Worm (Caenorhabditis elegans) whole organism, midembryonic: ENCODE results near the gene sru-28.
A peak's percentile ranks its signal among the peaks of the same experiment; 100 is the strongest.

Experiments used
- T22C8.4 ChIP-seq: fragments of 200-800 bp; sonication (Bioruptor generic); IDR thresholded peaks from 2 replicates; pipeline ENCODE4 v1.3.6; 2022; ENCODE audit warnings: missing genetic modification characterization, missing compliant biosample characterization
- cog-1 ChIP-seq: sonication (generic microtip); optimal IDR thresholded peaks from 2 replicates; lab custom pipeline; 2016; ENCODE audit warnings: missing genetic modification characterization, missing compliant biosample characterization
- flt-1 ChIP-seq: fragments of 200-800 bp; sonication (Bioruptor generic); IDR thresholded peaks from 2 replicates; pipeline ENCODE4 v1.3.6; 2022; ENCODE audit warnings: missing genetic modification characterization, missing compliant biosample characterization
- klf-2 ChIP-seq: fragments of 200-800 bp; sonication (Bioruptor generic); conservative IDR thresholded peaks from 2 replicates; pipeline ENCODE4 v1.3.6; 2022; ENCODE audit warnings: missing genetic modification reagents, missing genetic modification characterization, missing compliant biosample characterization
- med-1 ChIP-seq: sonication (generic microtip); optimal IDR thresholded peaks from 2 replicates; lab custom pipeline; 2017; ENCODE audit warnings: missing genetic modification characterization, mild to moderate bottlenecking, missing compliant biosample characterization, antibody characterized with exemption, missing genetic modification reagents; ENCODE audit not compliant: insufficient read depth
- ref-1 ChIP-seq: fragments of 200-800 bp; sonication (Bioruptor generic); conservative IDR thresholded peaks from 2 replicates; pipeline ENCODE4 v1.3.6; 2022; ENCODE audit warnings: missing genetic modification reagents, missing genetic modification characterization, missing compliant biosample characterization
- tab-1 ChIP-seq: fragments of 200-800 bp; sonication (Bioruptor generic); IDR thresholded peaks from 2 replicates; pipeline ENCODE4 v1.3.6; 2022; ENCODE audit warnings: missing genetic modification characterization, missing compliant biosample characterization
- ztf-23 ChIP-seq: fragments of 200-800 bp; sonication (Bioruptor generic); IDR thresholded peaks from 2 replicates; pipeline ENCODE4 v1.3.6; 2022; ENCODE audit warnings: missing genetic modification reagents, missing genetic modification characterization, missing compliant biosample characterization
- ztf-29 ChIP-seq: fragments of 200-800 bp; sonication (Bioruptor generic); IDR thresholded peaks from 2 replicates; pipeline ENCODE4 v1.3.6; 2022; ENCODE audit warnings: missing genetic modification reagents, missing genetic modification characterization, missing compliant biosample characterization

Gene sru-28

ce11 chrV:1491510-1491909 is 14.6 kb upstream of the sru-28 start, which contains the start of gene C38C3.6:
TSS of gene C38C3.6 (minus strand) at chrV:1491610.
- TF ChIP-seq tab-1 (no peak), cog-1 (tag; lab: Kevin White, UChicago) (no peak), ref-1 (GFP tag; lab: Robert Waterston, UW) (no peak), med-1 (GFP tag; lab: Kevin White, UChicago) (no peak), klf-2 (GFP tag; lab: Robert Waterston, UW) (no peak), ztf-23 (GFP tag; lab: Robert Waterston, UW) (no peak), ztf-29 (no peak)

- TF ChIP-seq cog-1 (tag; lab: Kevin White, UChicago) (no peak), T22C8.4 (no peak), tab-1 (no peak), ref-1 (GFP tag; lab: Robert Waterston, UW) (no peak), med-1 (GFP tag; lab: Kevin White, UChicago) (no peak), ztf-23 (GFP tag; lab: Robert Waterston, UW) (no peak)
Measured at ce11 chrV:1494469-1494868, 11.6 kb upstream of the sru-28 start, which contains the start of gene spig-7. TSS of gene spig-7 (plus strand) at chrV:1494769.

DNA sequence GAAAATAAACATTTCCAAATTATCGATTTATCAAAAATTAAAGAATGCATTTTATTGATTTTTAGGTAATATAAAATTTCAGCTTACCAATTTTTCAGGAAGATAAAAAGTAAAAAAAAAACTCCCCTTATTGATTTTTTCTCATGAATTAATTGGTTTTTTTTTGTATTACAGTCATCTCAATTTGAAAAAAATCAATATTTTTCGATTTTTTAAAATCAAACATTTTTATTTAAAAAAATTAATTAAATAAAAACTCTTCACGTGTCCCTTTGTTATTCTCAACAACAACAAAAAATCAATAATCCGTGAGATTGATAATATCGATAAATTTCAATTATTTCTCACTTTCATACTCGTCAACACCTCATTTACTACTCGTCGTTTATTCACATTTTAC is 10.8 kb upstream of the sru-28 start, which contains the start of gene C38C3.3:
Gene C38C3.3, plus strand, starts transcription at position 301 of the 400 bp plus-strand sequence.
- TF ChIP-seq T22C8.4 (no peak), ref-1 (GFP tag; lab: Robert Waterston, UW) (no peak), cog-1 (tag; lab: Kevin White, UChicago) (no peak), med-1 (GFP tag; lab: Kevin White, UChicago) (no peak), tab-1 (no peak), klf-2 (GFP tag; lab: Robert Waterston, UW) (no peak), flt-1 (GFP tag; lab: Robert Waterston, UW) (no peak), ztf-23 (GFP tag; lab: Robert Waterston, UW) (no peak), ztf-29 (no peak)

- TF ChIP-seq T22C8.4: peak; percentile 80
- TF ChIP-seq klf-2 (GFP tag; lab: Robert Waterston, UW): no peak
Measured at ce11 chrV:1495752-1496151, 10.3 kb upstream of the sru-28 start.

DNA sequence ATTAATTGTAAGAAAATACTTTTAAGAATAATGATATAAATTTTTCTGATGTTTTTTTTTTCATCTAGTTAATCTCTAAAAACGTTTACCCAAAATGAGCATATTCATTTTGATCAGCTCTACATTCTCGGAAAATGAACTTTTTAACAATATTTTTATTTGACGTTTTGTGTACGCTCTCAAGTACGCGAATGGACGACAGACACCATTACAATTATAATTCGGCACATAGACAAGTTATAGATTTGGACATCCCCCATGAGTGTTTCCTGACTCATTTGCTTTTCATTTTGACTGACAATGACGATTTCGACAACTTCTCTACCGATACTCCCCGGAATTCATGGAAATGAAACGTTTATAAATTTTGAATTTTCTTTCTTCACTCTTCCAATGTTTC is 7.0 kb upstream of the sru-28 start, which contains the start of gene sru-27:
Gene sru-27, plus strand, starts transcription at position 301 of the 400 bp plus-strand sequence.
- no peak for TF ChIP-seq med-1 (GFP tag; lab: Kevin White, UChicago)
- TF ChIP-seq T22C8.4: no peak
- TF ChIP-seq tab-1: no peak
- no peak for TF ChIP-seq ztf-23 (GFP tag; lab: Robert Waterston, UW)
- TF ChIP-seq flt-1 (GFP tag; lab: Robert Waterston, UW): no peak
- no peak for TF ChIP-seq ref-1 (GFP tag; lab: Robert Waterston, UW)
- TF ChIP-seq klf-2 (GFP tag; lab: Robert Waterston, UW): no peak
- no peak for TF ChIP-seq ztf-29
- no peak for TF ChIP-seq cog-1 (tag; lab: Kevin White, UChicago)

ce11 chrV:1511537-1511936 is 5.4 kb downstream of the sru-28 start, which contains the start of gene nhr-260:
TSS of gene nhr-260 (minus strand) at chrV:1511637.
- TF ChIP-seq ref-1 (GFP tag; lab: Robert Waterston, UW) (no peak), T22C8.4 (no peak), cog-1 (tag; lab: Kevin White, UChicago) (no peak), med-1 (GFP tag; lab: Kevin White, UChicago) (no peak), ztf-23 (GFP tag; lab: Robert Waterston, UW) (no peak), klf-2 (GFP tag; lab: Robert Waterston, UW) (no peak), flt-1 (GFP tag; lab: Robert Waterston, UW) (no peak), tab-1 (no peak), ztf-29 (no peak)

DNA sequence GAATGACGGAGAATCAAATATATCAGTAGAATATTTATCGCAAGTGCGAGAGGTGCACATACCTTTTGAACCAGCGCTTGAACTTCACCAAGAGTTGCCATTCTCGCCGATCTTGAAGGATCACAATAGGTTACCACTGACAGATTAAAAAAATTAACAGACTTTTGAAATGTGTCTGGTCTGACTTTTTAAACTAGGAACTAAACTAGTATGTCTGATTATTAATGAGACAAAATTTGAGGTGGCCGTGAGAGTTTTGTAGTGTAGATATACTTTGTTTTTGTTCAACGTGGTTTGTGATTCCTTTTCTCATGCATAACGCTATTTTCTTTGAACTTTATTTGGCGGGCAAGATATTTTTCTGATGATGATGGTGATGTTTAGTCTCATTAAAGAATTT is 15.8 kb downstream of the sru-28 start, which contains the start of gene str-240:
Gene str-240, minus strand, starts transcription at position 101 of the 400 bp plus-strand sequence.
- no peak for TF ChIP-seq ztf-29
- TF ChIP-seq klf-2 (GFP tag; lab: Robert Waterston, UW): no peak
- no peak for TF ChIP-seq tab-1
- TF ChIP-seq T22C8.4: no peak
- no peak for TF ChIP-seq med-1 (GFP tag; lab: Kevin White, UChicago)
- TF ChIP-seq flt-1 (GFP tag; lab: Robert Waterston, UW): no peak
- no peak for TF ChIP-seq ztf-23 (GFP tag; lab: Robert Waterston, UW)
- TF ChIP-seq ref-1 (GFP tag; lab: Robert Waterston, UW): no peak
- TF ChIP-seq cog-1 (tag; lab: Kevin White, UChicago): no peak

DNA sequence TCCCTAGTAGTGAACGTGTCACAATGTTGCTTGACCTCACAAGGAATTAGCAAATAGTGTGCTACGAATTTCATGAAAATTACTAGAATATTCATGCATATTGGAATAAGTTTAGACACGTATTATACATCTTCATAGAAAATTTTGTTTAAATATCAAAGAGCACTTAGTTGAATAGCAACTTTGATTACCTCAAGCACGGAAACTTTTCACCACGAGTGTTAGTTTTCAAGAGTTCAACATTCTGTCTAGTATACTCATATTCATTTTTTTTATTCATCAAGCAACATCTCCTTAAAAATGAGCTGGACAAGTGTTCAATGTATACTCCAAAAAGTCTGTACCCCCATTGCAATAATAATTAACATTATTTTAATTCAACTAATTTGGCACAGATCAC is 16.4 kb downstream of the sru-28 start, which contains the start of gene str-243:
Gene str-243, plus strand, starts transcription at position 301 of the 400 bp plus-strand sequence.
- TF ChIP-seq tab-1 (no peak), ztf-23 (GFP tag; lab: Robert Waterston, UW) (no peak), ztf-29 (no peak), klf-2 (GFP tag; lab: Robert Waterston, UW) (no peak)

DNA sequence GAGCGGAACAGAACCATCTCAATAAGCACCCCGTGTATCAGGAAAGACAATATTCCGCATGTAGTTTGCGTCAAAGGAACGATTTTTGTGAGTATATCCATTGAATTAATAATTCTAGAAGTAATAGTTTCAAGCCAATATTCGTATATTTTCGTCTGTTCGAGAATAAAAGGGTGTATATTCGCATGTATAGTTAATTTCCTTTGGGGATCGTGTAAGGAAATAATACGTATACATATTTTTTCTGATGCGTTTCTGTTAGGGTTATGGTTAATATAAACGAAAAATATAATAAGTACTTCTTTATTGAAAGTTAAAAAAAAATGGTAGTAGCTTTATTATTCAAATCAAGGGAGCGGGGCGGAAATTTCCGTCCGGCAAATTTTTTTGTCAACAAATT is 21.9 kb downstream of the sru-28 start, which contains the start of gene str-236:
Gene str-236, minus strand, starts transcription at position 101 of the 400 bp plus-strand sequence.
- no peak for TF ChIP-seq med-1 (GFP tag; lab: Kevin White, UChicago)
- TF ChIP-seq ref-1 (GFP tag; lab: Robert Waterston, UW): no peak
- TF ChIP-seq ztf-23 (GFP tag; lab: Robert Waterston, UW): no peak
- TF ChIP-seq klf-2 (GFP tag; lab: Robert Waterston, UW): no peak
- no peak for TF ChIP-seq tab-1
- no peak for TF ChIP-seq T22C8.4
- TF ChIP-seq cog-1 (tag; lab: Kevin White, UChicago): no peak
- TF ChIP-seq flt-1 (GFP tag; lab: Robert Waterston, UW): no peak
- no peak for TF ChIP-seq ztf-29

DNA sequence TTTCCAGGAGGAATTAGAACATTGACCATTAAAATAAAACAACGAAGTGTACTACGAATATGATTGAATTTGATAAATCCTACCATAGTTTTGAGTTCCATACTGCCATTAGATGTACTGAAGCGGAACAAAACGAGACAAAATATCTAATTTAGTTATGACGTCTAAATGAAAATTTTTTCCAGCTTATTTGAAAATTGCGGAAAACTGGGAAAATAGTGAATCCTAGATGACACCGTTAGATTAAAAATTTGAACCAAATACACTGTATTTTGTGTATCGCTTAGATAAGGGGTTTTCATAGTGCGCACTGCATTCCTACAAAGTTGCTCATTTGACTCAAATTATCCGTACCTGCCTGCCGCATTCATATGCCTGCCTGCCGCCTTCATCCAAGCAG is 25.1 kb downstream of the sru-28 start, which contains the start of gene K02H11.4:
Gene K02H11.4, minus strand, starts transcription at position 101 of the 400 bp plus-strand sequence.
- TF ChIP-seq cog-1 (tag; lab: Kevin White, UChicago) (no peak), T22C8.4 (no peak)
